Worm (Caenorhabditis elegans): ENCODE measurements around the gene ttr-36.

DNA sequence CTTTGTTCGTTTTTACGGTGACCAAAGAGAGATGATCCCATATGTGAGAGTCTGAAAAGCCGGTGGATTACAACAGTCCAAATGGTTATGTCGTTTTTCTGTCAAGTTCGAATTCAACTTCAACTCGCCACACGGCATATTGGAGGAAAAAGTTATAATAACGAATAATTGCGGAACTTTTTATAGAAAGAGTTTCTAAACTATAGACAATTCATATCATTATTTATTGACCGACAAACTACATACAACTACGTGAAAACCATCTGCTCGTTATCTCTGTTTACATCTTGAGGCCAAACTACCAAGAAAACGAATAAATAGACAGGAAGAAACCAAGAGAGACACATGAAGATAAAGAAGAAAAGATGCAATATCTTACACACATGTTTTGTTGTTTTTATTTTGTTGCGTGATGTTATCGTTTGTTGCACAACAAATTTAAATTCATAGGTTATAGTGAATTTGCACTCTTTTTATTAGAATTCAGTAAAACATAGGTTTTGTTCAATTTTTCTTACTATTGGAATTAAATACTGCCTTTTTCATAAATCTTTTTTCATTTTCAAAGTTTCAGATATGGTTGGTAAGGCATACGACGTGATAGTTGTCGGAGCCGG is 36.9 kb upstream of the ttr-36 start, which contains the start of the genes C15B12.4 and C15B12.8:
- TF ChIP-seq ets-4 (tag; optimal IDR thresholded peaks at IDR 0.05) = no peak
- TF ChIP-seq eyg-1 (tag; optimal IDR thresholded peaks at IDR 0.05) = no peak
- TF ChIP-seq pha-4 (tag; optimal IDR thresholded peaks at IDR 0.05) = no peak
- TF ChIP-seq nfya-1 (tag; optimal IDR thresholded peaks at IDR 0.05) = no peak
- TF ChIP-seq ceh-18 (tag; optimal IDR thresholded peaks at IDR 0.05) = no peak
- no peak for TF ChIP-seq fkh-10 (GFP tag; optimal IDR thresholded peaks at IDR 0.05)
- no peak for TF ChIP-seq dmd-4 (tag; optimal IDR thresholded peaks at IDR 0.05; ENCODE audit: borderline replicate concordance)
